Fruit fly (Drosophila melanogaster): ENCODE results near the gene CG31861.

DNA sequence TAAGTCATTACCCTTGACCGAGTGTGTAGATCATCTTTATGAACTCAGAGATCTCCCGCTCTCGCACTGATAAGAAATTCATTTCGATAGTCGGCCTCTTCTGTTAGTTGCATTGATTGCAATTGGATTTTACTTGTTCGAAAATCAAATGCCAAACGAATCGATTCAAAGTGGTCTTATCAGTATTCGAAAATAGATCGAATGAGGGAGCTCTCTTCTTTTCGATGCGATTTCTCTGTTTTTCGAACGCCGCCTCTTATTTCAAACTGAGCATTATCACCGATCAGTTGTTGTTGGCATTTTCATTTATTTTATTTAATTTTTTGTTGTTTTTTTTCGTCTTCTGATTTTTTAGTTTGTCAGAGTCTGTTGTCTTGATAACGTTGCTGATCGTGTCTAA is 39.4 kb downstream of the CG31861 start:
- TF ChIP-seq CG8478 (optimal IDR thresholded peaks at IDR 0.05) (no peak), CTCF (optimal IDR thresholded peaks at IDR 0.05) (no peak)
